Worm (Caenorhabditis elegans) whole organism, L4/young adult: Measurements from ENCODE around the gene herd-1.

Experiments
- dao-5 ChIP-seq: sonication (generic microtip); optimal IDR thresholded peaks from 2 replicates; lab custom pipeline; 2016; ENCODE audit warnings: missing genotype, missing genetic modification characterization, moderate library complexity, missing compliant biosample characterization
- him-1 ChIP-seq: sonication (generic microtip); optimal IDR thresholded peaks from 2 replicates; lab custom pipeline; 2016; ENCODE audit warnings: missing genotype, missing genetic modification reagents, missing genetic modification characterization, missing compliant biosample characterization

- no peak for TF ChIP-seq him-1 (tag; lab: Kevin White, UChicago)
- TF ChIP-seq dao-5 (tag; lab: Kevin White, UChicago) = no peak
Measured at ce11 chrIII:12496449-12496848, at the start of gene herd-1.
